Fruit fly (Drosophila melanogaster) whole organism, embryonic: Measurements from ENCODE around the gene Myo31DF.

Experiments
- Antp ChIP-seq: fragments of 200-800 bp; sonication (Bioruptor generic); optimal IDR thresholded peaks from 3 replicates; lab custom pipeline; 2016; ENCODE audit warnings: missing biosample characterization, missing genetic modification characterization
- CG10321 ChIP-seq: fragments of 200-800 bp; sonication (Bioruptor generic); IDR thresholded peaks from 2 replicates; pipeline ENCODE4 v1.3.6; 2022; ENCODE audit warnings: missing biosample characterization, missing genetic modification characterization
- CG10959 ChIP-seq: fragments of 200-800 bp; sonication (Bioruptor generic); IDR thresholded peaks from 2 replicates; pipeline ENCODE4 v1.3.6; 2022; ENCODE audit warnings: missing biosample characterization, missing genetic modification characterization
- CG13424 ChIP-seq: fragments of 200-800 bp; sonication (Bioruptor generic); optimal IDR thresholded peaks from 2 replicates; lab custom pipeline; 2019; ENCODE audit warnings: missing biosample characterization, mild to moderate bottlenecking, missing genetic modification characterization, moderate library complexity
- CG14710 ChIP-seq: fragments of 200-800 bp; sonication (Bioruptor generic); optimal IDR thresholded peaks from 3 replicates; lab custom pipeline; 2019; ENCODE audit warnings: missing biosample characterization, mild to moderate bottlenecking, missing genetic modification characterization, moderate library complexity
- CG1529 ChIP-seq: fragments of 200-800 bp; sonication (Bioruptor generic); optimal IDR thresholded peaks from 3 replicates; lab custom pipeline; 2018; ENCODE audit warnings: missing biosample characterization, missing genetic modification characterization
- CG15479 ChIP-seq: fragments of 200-800 bp; sonication (Bioruptor generic); optimal IDR thresholded peaks from 3 replicates; lab custom pipeline; 2019; ENCODE audit warnings: missing biosample characterization, mild to moderate bottlenecking, missing genetic modification characterization, moderate library complexity
- CG15514 ChIP-seq: fragments of 200-800 bp; sonication (Bioruptor generic); optimal IDR thresholded peaks from 3 replicates; lab custom pipeline; 2017; ENCODE audit warnings: missing biosample characterization, missing genetic modification characterization, mild to moderate bottlenecking, moderate library complexity, missing genetic modification reagents
- CG16863 ChIP-seq: fragments of 200-800 bp; sonication (Bioruptor generic); optimal IDR thresholded peaks from 3 replicates; lab custom pipeline; 2016; ENCODE audit warnings: missing biosample characterization, missing genetic modification characterization
- CG17361 ChIP-seq: fragments of 200-800 bp; sonication (Bioruptor generic); IDR thresholded peaks from 3 replicates; pipeline ENCODE4 v1.3.6; 2022; ENCODE audit warnings: missing biosample characterization, missing genetic modification characterization
- CG18011 ChIP-seq: fragments of 200-800 bp; sonication (Bioruptor generic); optimal IDR thresholded peaks from 2 replicates; lab custom pipeline; 2017; ENCODE audit warnings: missing biosample characterization, missing genetic modification characterization, mild to moderate bottlenecking, moderate library complexity, missing genotype
- CG1832 ChIP-seq: fragments of 200-800 bp; sonication (Bioruptor generic); optimal IDR thresholded peaks from 2 replicates; lab custom pipeline; 2017; ENCODE audit warnings: missing biosample characterization, mild to moderate bottlenecking, missing genetic modification characterization, inconsistent platforms
- CG2116 ChIP-seq: fragments of 200-800 bp; sonication (Bioruptor generic); optimal IDR thresholded peaks from 3 replicates; lab custom pipeline; 2018; ENCODE audit warnings: missing biosample characterization, mild to moderate bottlenecking, missing genetic modification characterization
- CG2199 ChIP-seq: fragments of 200-800 bp; sonication (Bioruptor generic); IDR thresholded peaks from 3 replicates; pipeline ENCODE4 v1.3.6; 2022; ENCODE audit warnings: missing biosample characterization, missing genetic modification characterization
- CG3281 ChIP-seq: fragments of 200-800 bp; sonication (Bioruptor generic); optimal IDR thresholded peaks from 3 replicates; lab custom pipeline; 2017; ENCODE audit warnings: missing biosample characterization, mild to moderate bottlenecking, missing genetic modification characterization
- CG3847 ChIP-seq: fragments of 200-800 bp; sonication (Bioruptor generic); IDR thresholded peaks from 2 replicates; pipeline ENCODE4 v1.3.6; 2022; ENCODE audit warnings: missing biosample characterization, missing genetic modification characterization
- CG4730 ChIP-seq: fragments of 200-800 bp; sonication (Bioruptor generic); IDR thresholded peaks from 2 replicates; pipeline ENCODE4 v1.3.6; 2022; ENCODE audit warnings: missing biosample characterization, missing genetic modification characterization
- CG4854 ChIP-seq: fragments of 200-800 bp; sonication (Bioruptor generic); optimal IDR thresholded peaks from 2 replicates; lab custom pipeline; 2016; ENCODE audit warnings: missing biosample characterization, missing genetic modification characterization, inconsistent platforms
- CG7271 ChIP-seq: fragments of 200-800 bp; sonication (Bioruptor generic); optimal IDR thresholded peaks from 2 replicates; lab custom pipeline; 2018; ENCODE audit warnings: missing biosample characterization, mild to moderate bottlenecking, missing genetic modification characterization, moderate library complexity
- CG7839 ChIP-seq: fragments of 200-800 bp; sonication (Bioruptor generic); optimal IDR thresholded peaks from 3 replicates; lab custom pipeline; 2018; ENCODE audit warnings: missing biosample characterization, mild to moderate bottlenecking, missing genetic modification characterization, moderate library complexity
- CG8924 ChIP-seq: fragments of 200-800 bp; optimal IDR thresholded peaks from 3 replicates; lab custom pipeline; 2019; ENCODE audit warnings: missing biosample characterization, mild to moderate bottlenecking, missing genetic modification characterization, moderate library complexity
- E2f2 ChIP-seq: fragments of 200-800 bp; sonication (Bioruptor generic); IDR thresholded peaks from 2 replicates; pipeline ENCODE4 v1.3.6; 2022; ENCODE audit warnings: missing biosample characterization, missing genetic modification characterization
- Fer2 ChIP-seq: fragments of 200-800 bp; sonication (Bioruptor generic); optimal IDR thresholded peaks from 2 replicates; lab custom pipeline; 2018; ENCODE audit warnings: missing biosample characterization, mild to moderate bottlenecking, missing genetic modification characterization, moderate library complexity
- Gug ChIP-seq: fragments of 200-800 bp; sonication (Bioruptor generic); IDR thresholded peaks from 4 replicates; pipeline ENCODE4 v1.3.6; 2022; ENCODE audit warnings: missing biosample characterization, missing genetic modification characterization
- HLH3B ChIP-seq: fragments of 200-800 bp; sonication (Bioruptor generic); IDR thresholded peaks from 2 replicates; pipeline ENCODE4 v1.3.6; 2022; ENCODE audit warnings: missing biosample characterization, missing genetic modification characterization
- MBD-R2 ChIP-seq: fragments of 200-800 bp; sonication (Bioruptor generic); IDR thresholded peaks from 2 replicates; pipeline ENCODE4 v1.3.6; 2022; ENCODE audit warnings: missing biosample characterization, missing genetic modification characterization
- NfI ChIP-seq: fragments of 200-800 bp; sonication (Bioruptor generic); optimal IDR thresholded peaks from 3 replicates; lab custom pipeline; 2018; ENCODE audit warnings: missing biosample characterization, mild to moderate bottlenecking, missing genetic modification characterization, moderate library complexity
- Opbp ChIP-seq: fragments of 200-800 bp; sonication (Bioruptor generic); IDR thresholded peaks from 3 replicates; pipeline ENCODE4 v1.3.6; 2022; ENCODE audit warnings: missing biosample characterization, missing genetic modification characterization; ENCODE audit not compliant: partially characterized antibody
- PHDP ChIP-seq: fragments of 200-800 bp; sonication (Bioruptor generic); optimal IDR thresholded peaks from 3 replicates; lab custom pipeline; 2018; ENCODE audit warnings: missing biosample characterization, mild to moderate bottlenecking, missing genetic modification characterization, moderate library complexity
- Pdp1 ChIP-seq, 2 experiments: fragments of 200-800 bp; sonication (Bioruptor generic); optimal IDR thresholded peaks; 3 replicates each; lab custom pipeline; 2016; ENCODE audit warnings: missing biosample characterization in 2 of 2, missing genetic modification characterization in 2 of 2, mild to moderate bottlenecking in 1 of 2, moderate library complexity in 1 of 2
- Poxn ChIP-seq: fragments of 200-800 bp; sonication (Bioruptor generic); IDR thresholded peaks from 2 replicates; pipeline ENCODE4 v1.3.6; 2022; ENCODE audit warnings: missing biosample characterization, missing genetic modification characterization
- Xbp1 ChIP-seq: fragments of 200-800 bp; sonication (Bioruptor generic); optimal IDR thresholded peaks from 3 replicates; lab custom pipeline; 2016; ENCODE audit warnings: missing biosample characterization, mild to moderate bottlenecking, missing genetic modification characterization
- al ChIP-seq: fragments of 200-800 bp; sonication (Bioruptor generic); IDR thresholded peaks from 2 replicates; pipeline ENCODE4 v1.3.6; 2022; ENCODE audit warnings: missing biosample characterization, missing genetic modification characterization
- bcd ChIP-seq: fragments of 200-800 bp; sonication (Bioruptor generic); optimal IDR thresholded peaks from 2 replicates; lab custom pipeline; 2017; ENCODE audit warnings: missing biosample characterization, mild to moderate bottlenecking, missing genetic modification characterization
- danr ChIP-seq: fragments of 200-800 bp; sonication (Bioruptor generic); IDR thresholded peaks from 2 replicates; pipeline ENCODE4 v1.3.6; 2022; ENCODE audit warnings: missing biosample characterization, missing genetic modification characterization
- dati ChIP-seq: fragments of 200-800 bp; sonication (Bioruptor generic); IDR thresholded peaks from 2 replicates; pipeline ENCODE4 v1.3.6; 2022; ENCODE audit warnings: missing biosample characterization, missing genetic modification characterization
- disco-r ChIP-seq: fragments of 200-800 bp; sonication (Bioruptor generic); optimal IDR thresholded peaks from 2 replicates; lab custom pipeline; 2016; ENCODE audit warnings: missing biosample characterization, missing genetic modification characterization
- eve ChIP-seq, 2 experiments: fragments of >200 bp; optimal IDR thresholded peaks; 2 replicates each; lab custom pipeline; 2017; ENCODE audit warnings: missing biosample characterization in 2 of 2, missing genetic modification characterization in 2 of 2
- eyg ChIP-seq: fragments of 200-800 bp; sonication (Bioruptor generic); optimal IDR thresholded peaks from 3 replicates; lab custom pipeline; 2016; ENCODE audit warnings: missing biosample characterization, missing genetic modification characterization
- gsb ChIP-seq: fragments of 200-800 bp; sonication (Bioruptor generic); IDR thresholded peaks from 2 replicates; pipeline ENCODE4 v1.3.6; 2022; ENCODE audit warnings: missing biosample characterization, missing genetic modification characterization
- jumu ChIP-seq: fragments of 200-800 bp; sonication (Bioruptor generic); optimal IDR thresholded peaks from 3 replicates; lab custom pipeline; 2016; ENCODE audit warnings: missing biosample characterization, missing genetic modification characterization
- luna ChIP-seq: fragments of 200-800 bp; sonication (Bioruptor generic); optimal IDR thresholded peaks from 2 replicates; lab custom pipeline; 2016; ENCODE audit warnings: missing biosample characterization, missing genetic modification characterization
- nmo ChIP-seq: fragments of 200-800 bp; sonication (Bioruptor generic); optimal IDR thresholded peaks from 2 replicates; lab custom pipeline; 2018; ENCODE audit warnings: missing biosample characterization, mild to moderate bottlenecking, missing genetic modification characterization, moderate library complexity
- odd ChIP-seq: fragments of 200-800 bp; sonication (Bioruptor generic); optimal IDR thresholded peaks from 2 replicates; lab custom pipeline; 2017; ENCODE audit warnings: missing biosample characterization, mild to moderate bottlenecking, missing genetic modification characterization
- pho ChIP-seq: fragments of 200-800 bp; sonication (Bioruptor generic); optimal IDR thresholded peaks from 2 replicates; lab custom pipeline; 2016; ENCODE audit warnings: missing biosample characterization, missing genetic modification characterization
- prd ChIP-seq, 3 experiments: fragments of >200 bp in 2 of 3; fragments of 200-800 bp in 1 of 3; sonication (Bioruptor generic) in 1 of 3; optimal IDR thresholded peaks in 2 of 3; IDR thresholded peaks in 1 of 3; 2 replicates in 2 of 3; 3 replicates in 1 of 3; pipeline versions ENCODE4 v1.3.6 to Lab custom; 2017 to 2022; ENCODE audit warnings: missing biosample characterization in 1 of 3, missing genetic modification characterization in 1 of 3
- ranshi ChIP-seq: fragments of 200-800 bp; sonication (Bioruptor generic); IDR thresholded peaks from 2 replicates; pipeline ENCODE4 v1.3.6; 2022; ENCODE audit warnings: missing biosample characterization, missing genetic modification characterization
- ro ChIP-seq: fragments of 200-800 bp; sonication (Bioruptor generic); IDR thresholded peaks from 2 replicates; pipeline ENCODE4 v1.3.6; 2022; ENCODE audit warnings: missing biosample characterization, missing genetic modification characterization
- run ChIP-seq: fragments of 200-800 bp; sonication (Bioruptor generic); optimal IDR thresholded peaks from 3 replicates; lab custom pipeline; 2018; ENCODE audit warnings: missing biosample characterization, mild to moderate bottlenecking, missing genetic modification characterization
- tio ChIP-seq: fragments of 200-800 bp; sonication (Bioruptor generic); optimal IDR thresholded peaks from 2 replicates; lab custom pipeline; 2017; ENCODE audit warnings: missing biosample characterization, missing genetic modification characterization, inconsistent platforms

The Myo31DF gene

DNA sequence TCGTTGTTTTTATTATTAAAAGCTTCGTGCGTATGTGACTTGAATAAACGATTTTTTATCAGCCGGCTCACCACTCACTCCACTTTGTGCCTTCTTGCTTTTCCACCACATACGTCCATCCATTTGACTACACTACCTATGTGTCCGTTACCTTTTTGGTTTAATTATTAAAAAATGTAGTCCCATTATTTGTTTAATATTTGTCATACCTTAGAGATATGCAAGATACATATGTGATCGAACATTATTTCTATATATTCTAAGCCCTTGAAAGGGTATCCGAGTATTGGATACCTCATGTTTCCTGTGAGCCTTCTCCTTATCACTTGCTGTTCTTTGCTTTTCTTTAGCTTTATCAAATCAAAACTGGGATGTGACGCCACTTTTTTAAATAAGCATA is 12.6 kb upstream of the Myo31DF start (continued):
- TF ChIP-seq jumu (peak; percentile 2), CG4730 (0 out of 2 replicates have a peak, but pooled peaks have one; percentile 32), Antp (GFP tag; lab: Kevin White, UChicago) (peak; percentile 23), PHDP (tag; lab: Kevin White, UChicago) (peak; percentile 57), odd (GFP tag; lab: Kevin White, UChicago) (peak; percentile 14), NfI (GFP tag; lab: Kevin White, UChicago) (peak; percentile 59), CG3281 (GFP tag; lab: Kevin White, UChicago) (peak; percentile 66), CG18011 (GFP tag; lab: Kevin White, UChicago) (peak; percentile 41), nmo (GFP tag; lab: Kevin White, UChicago) (peak; percentile 51), CG16863 (GFP tag; lab: Kevin White, UChicago) (no peak), MBD-R2 (peak; percentile 30; the same call in 1 of the 2 replicates), CG10321 (no peak), danr (peak; percentile 57; the same call in 1 of the 2 replicates), CG14710 (tag; lab: Kevin White, UChicago) (peak; percentile 11), bcd (peak; percentile 66), CG2116 (GFP tag; lab: Kevin White, UChicago) (peak; percentile 3), Pdp1 (GFP tag; optimal IDR thresholded peaks at IDR 0.05; lab: Kevin White, UChicago) (peak; percentile 21 to 37), ro (peak; percentile 42), CG2199 (GFP tag; lab: Robert Waterston, UW) (no peak), E2f2 (GFP tag; lab: Robert Waterston, UW) (peak; percentile 45; the same call in 1 of the 2 replicates), luna (GFP tag; lab: Kevin White, UChicago) (no peak), CG8924 (peak; percentile 64), CG4854 (peak; percentile 30), Gug (GFP tag; lab: Robert Waterston, UW) (peak; percentile 47; the same call in 2 of the 4 replicates), CG15479 (GFP tag; lab: Kevin White, UChicago) (no peak), gsb (GFP tag; lab: Robert Waterston, UW) (peak; percentile 55), pho (GFP tag; lab: Kevin White, UChicago) (peak; percentile 31), Fer2 (tag; lab: Kevin White, UChicago) (peak; percentile 35), CG3847 (GFP tag; lab: Robert Waterston, UW) (peak; percentile 52), Poxn (GFP tag; lab: Robert Waterston, UW) (0 out of 2 replicates have a peak, but pooled peaks have one; percentile 8), CG13424 (tag; lab: Kevin White, UChicago) (peak; percentile 57), CG7839 (tag; lab: Kevin White, UChicago) (peak; percentile 68), eve (GFP tag; optimal IDR thresholded peaks at IDR 0.05; lab: Kevin White, UChicago) (peak in 1 of 2 experiments; percentile 66), al (GFP tag; lab: Robert Waterston, UW) (peak; percentile 59; the same call in 1 of the 2 replicates), tio (peak; percentile 12), Opbp (no peak), CG7271 (tag; lab: Kevin White, UChicago) (no peak), ranshi (GFP tag; lab: Robert Waterston, UW) (peak; percentile 53; the same call in 1 of the 2 replicates), prd (optimal IDR thresholded peaks at IDR 0.05; lab: Kevin White, UChicago) (no peak), prd (GFP tag; IDR thresholded peaks at IDR 0.05; lab: Robert Waterston, UW) (peak; percentile 64), CG10959 (GFP tag; lab: Robert Waterston, UW) (no peak), run (tag; lab: Kevin White, UChicago) (no peak), Xbp1 (GFP tag; lab: Kevin White, UChicago) (peak; percentile 47), CG1832 (GFP tag; lab: Kevin White, UChicago) (no peak), disco-r (peak; percentile 10), eyg (GFP tag; lab: Kevin White, UChicago) (no peak), HLH3B (GFP tag; lab: Robert Waterston, UW) (peak; percentile 71), CG17361 (GFP tag; lab: Robert Waterston, UW) (peak; percentile 48; the same call in 1 of the 3 replicates), CG15514 (peak; percentile 54), dati (GFP tag; lab: Robert Waterston, UW) (0 out of 2 replicates have a peak, but pooled peaks have one; percentile 34), CG1529 (GFP tag; lab: Kevin White, UChicago) (no peak)
